Worm (Caenorhabditis elegans) whole organism, early embryonic: ENCODE data around the gene F43D2.7.

Source experiments
- aly-1 ChIP-seq: sonication (generic microtip); optimal IDR thresholded peaks from 2 replicates; lab custom pipeline; 2016; ENCODE audit warnings: missing genetic modification characterization, missing compliant biosample characterization
- ama-1 ChIP-seq: fragments of 150-350 bp; optimal IDR thresholded peaks from 2 replicates; lab custom pipeline; 2014
- ceh-36 ChIP-seq: sonication (generic microtip); optimal IDR thresholded peaks from 2 replicates; lab custom pipeline; 2016; ENCODE audit warnings: missing genetic modification characterization, inconsistent platforms, missing compliant biosample characterization
- hmbx-1 ChIP-seq: sonication (generic microtip); optimal IDR thresholded peaks from 2 replicates; lab custom pipeline; 2016; ENCODE audit warnings: mild to moderate bottlenecking, missing genetic modification characterization, missing compliant biosample characterization
- tra-4 ChIP-seq: sonication (generic microtip); optimal IDR thresholded peaks from 2 replicates; lab custom pipeline; 2017; ENCODE audit warnings: missing genetic modification characterization, missing compliant biosample characterization

DNA sequence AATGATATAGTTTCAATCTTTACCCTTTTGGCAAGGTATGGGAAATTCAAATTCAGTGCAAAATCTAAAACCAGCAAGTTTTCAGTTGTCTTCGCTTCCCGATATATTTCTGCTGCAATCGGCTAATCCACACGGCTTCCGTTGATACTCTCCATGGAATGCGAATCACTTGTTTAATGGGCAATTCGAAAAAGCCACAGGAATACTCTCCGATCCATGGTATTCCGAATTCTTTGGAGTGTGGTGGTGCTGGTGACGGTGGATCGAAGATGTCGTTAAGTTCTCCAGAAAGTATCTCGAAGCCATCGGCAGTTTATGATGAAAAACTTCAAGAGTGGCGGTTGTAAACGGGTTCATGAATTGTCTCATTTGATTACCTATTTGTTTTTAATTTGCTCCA is 43.3 kb upstream of the F43D2.7 start:
- no peak for TF ChIP-seq hmbx-1 (tag; lab: Kevin White, UChicago)
- no peak for TF ChIP-seq tra-4 (tag; lab: Kevin White, UChicago)
- TF ChIP-seq ama-1 = no peak
- TF ChIP-seq aly-1 (tag; lab: Kevin White, UChicago) = no peak
- no peak for TF ChIP-seq ceh-36
